Fruit fly (Drosophila melanogaster): Measurements from ENCODE around the gene SpdS.
A peak's percentile ranks its signal among the peaks of the same experiment; 100 is the strongest.

DNA sequence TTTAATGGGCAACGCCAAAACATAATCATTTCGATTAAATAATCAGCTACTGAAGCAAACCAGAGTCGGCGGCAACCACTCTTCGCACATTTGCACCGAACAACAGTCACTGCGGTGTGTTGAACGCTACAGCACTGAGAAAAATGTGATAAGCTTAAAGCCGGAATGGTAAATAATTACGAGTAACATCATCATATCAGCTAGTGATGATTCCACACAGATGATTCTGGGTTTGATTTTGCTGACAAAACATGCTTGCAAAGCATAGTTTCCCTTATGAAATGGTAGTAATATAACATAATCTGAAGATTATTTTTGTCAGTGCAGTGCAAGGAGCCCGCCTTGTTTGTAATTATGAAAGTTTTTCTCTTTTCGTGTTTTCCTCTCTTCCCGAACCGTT is 33.3 kb upstream of the SpdS start:
- peak; percentile 92 for TF ChIP-seq CG14655 (GFP tag; optimal IDR thresholded peaks at IDR 0.05)
- peak; percentile 82 for TF ChIP-seq CG4496 (GFP tag; IDR thresholded peaks at IDR 0.05)
- TF ChIP-seq EcR (GFP tag; optimal IDR thresholded peaks at IDR 0.05) = no peak
- TF ChIP-seq CG8301 (tag; optimal IDR thresholded peaks at IDR 0.05) = peak; percentile 94
- peak; percentile 20 for TF ChIP-seq D1 (tag; optimal IDR thresholded peaks at IDR 0.05)
- TF ChIP-seq Ets98B (GFP tag; IDR thresholded peaks at IDR 0.05) = peak; percentile 68
